Worm (Caenorhabditis elegans) whole organism, L1 larva: ENCODE results near the gene F21G4.1.
A peak's percentile ranks its signal among the peaks of the same experiment; 100 is the strongest.

Source experiments
- aha-1 ChIP-seq: fragments of 150-350 bp; optimal IDR thresholded peaks from 2 replicates; lab custom pipeline; 2014; ENCODE audit warnings: missing biosample characterization, missing genetic modification characterization
- ama-1 ChIP-seq: fragments of 150-350 bp; optimal IDR thresholded peaks from 2 replicates; lab custom pipeline; 2014
- ceh-63 ChIP-seq: fragments of 200-800 bp; sonication (Bioruptor generic); optimal IDR thresholded peaks from 2 replicates; lab custom pipeline; 2018; ENCODE audit warnings: mild to moderate bottlenecking, missing genetic modification characterization, missing compliant biosample characterization
- ceh-8 ChIP-seq: fragments of 200-800 bp; sonication (Bioruptor generic); optimal IDR thresholded peaks from 2 replicates; lab custom pipeline; 2018; ENCODE audit warnings: mild to moderate bottlenecking, missing genetic modification characterization, moderate library complexity, missing compliant biosample characterization
- efl-3 ChIP-seq: fragments of 200-800 bp; sonication (Bioruptor generic); optimal IDR thresholded peaks from 2 replicates; lab custom pipeline; 2018; ENCODE audit warnings: mild to moderate bottlenecking, missing genetic modification characterization, missing compliant biosample characterization
- egl-27 ChIP-seq, 2 experiments: fragments of 150-350 bp in 1 of 2; sonication (generic microtip); optimal IDR thresholded peaks; 3 replicates each; lab custom pipeline; 2017 to 2018; ENCODE audit warnings: missing biosample characterization in 2 of 2, missing genetic modification characterization in 2 of 2, missing genetic modification reagents in 2 of 2
- elt-2 ChIP-seq: sonication (generic microtip); optimal IDR thresholded peaks from 2 replicates; lab custom pipeline; 2016; ENCODE audit warnings: missing genetic modification characterization, mild to moderate bottlenecking, inconsistent platforms, missing compliant biosample characterization, missing genetic modification reagents
- grh-1 ChIP-seq: fragments of 200-800 bp; sonication (Bioruptor generic); IDR thresholded peaks from 2 replicates; pipeline ENCODE4 v1.3.6; 2022; ENCODE audit warnings: missing genetic modification reagents, missing genetic modification characterization, missing compliant biosample characterization
- hpl-2 ChIP-seq: fragments of 150-350 bp; optimal IDR thresholded peaks from 2 replicates; lab custom pipeline; 2014; ENCODE audit warnings: missing biosample characterization, missing genetic modification reagents, missing genetic modification characterization
- lin-14 ChIP-seq: fragments of 200-800 bp; sonication (Bioruptor generic); optimal IDR thresholded peaks from 2 replicates; lab custom pipeline; 2018; ENCODE audit warnings: mild to moderate bottlenecking, missing genetic modification characterization, moderate library complexity, missing compliant biosample characterization
- lin-15B ChIP-seq: fragments of 150-350 bp; sonication (generic microtip); optimal IDR thresholded peaks from 3 replicates; lab custom pipeline; 2014; ENCODE audit warnings: missing biosample characterization, missing genetic modification characterization
- lin-39 ChIP-seq: fragments of 150-350 bp; optimal IDR thresholded peaks from 2 replicates; lab custom pipeline; 2014; ENCODE audit warnings: missing biosample characterization, missing genetic modification reagents, missing genetic modification characterization
- lsy-2 ChIP-seq, 2 experiments: fragments of 150-350 bp; optimal IDR thresholded peaks; 2 replicates each; lab custom pipeline; 2014; ENCODE audit warnings: missing biosample characterization in 2 of 2, missing genetic modification characterization in 2 of 2
- mdl-1 ChIP-seq, 2 experiments: fragments of 150-350 bp; optimal IDR thresholded peaks; 2 replicates each; lab custom pipeline; 2014 to 2017; ENCODE audit warnings: missing biosample characterization in 2 of 2, missing genetic modification characterization in 2 of 2, inconsistent platforms in 1 of 2
- nhr-11 ChIP-seq: fragments of 150-350 bp; optimal IDR thresholded peaks from 2 replicates; lab custom pipeline; 2014; ENCODE audit warnings: missing biosample characterization, missing genetic modification characterization
- nhr-19 ChIP-seq: fragments of 200-800 bp; sonication (Bioruptor generic); conservative IDR thresholded peaks from 2 replicates; pipeline ENCODE4 v1.3.6; 2022; ENCODE audit warnings: missing genetic modification characterization, missing compliant biosample characterization
- nhr-71 ChIP-seq: sonication (generic microtip); optimal IDR thresholded peaks from 2 replicates; lab custom pipeline; 2016; ENCODE audit warnings: mild to moderate bottlenecking, missing genetic modification characterization, moderate library complexity, missing compliant biosample characterization
- nhr-84 ChIP-seq: sonication (generic microtip); optimal IDR thresholded peaks from 2 replicates; lab custom pipeline; 2017; ENCODE audit warnings: missing biosample characterization, missing genetic modification characterization
- rnt-1 ChIP-seq: sonication (generic microtip); optimal IDR thresholded peaks from 2 replicates; lab custom pipeline; 2016; ENCODE audit warnings: mild to moderate bottlenecking, missing genetic modification characterization, moderate library complexity, missing compliant biosample characterization
- sox-4 ChIP-seq: sonication (generic microtip); optimal IDR thresholded peaks from 2 replicates; lab custom pipeline; 2016; ENCODE audit warnings: missing genetic modification characterization, missing compliant biosample characterization
- unc-30 ChIP-seq: sonication (generic microtip); optimal IDR thresholded peaks from 2 replicates; lab custom pipeline; 2017; ENCODE audit warnings: missing biosample characterization, missing genetic modification characterization
- unc-62 ChIP-seq: fragments of 150-350 bp; optimal IDR thresholded peaks from 2 replicates; lab custom pipeline; 2014; ENCODE audit warnings: missing biosample characterization, missing genetic modification reagents, missing genetic modification characterization
- vab-15 ChIP-seq: sonication (generic microtip); optimal IDR thresholded peaks from 2 replicates; lab custom pipeline; 2017; ENCODE audit warnings: missing genotype, mild to moderate bottlenecking, missing genetic modification characterization, missing compliant biosample characterization

F21G4.1 gene

ce11 chrX:9845916-9846315 is 46.2 kb downstream of the F21G4.1 start:
- TF ChIP-seq hpl-2 (GFP tag; lab: Kevin White, UChicago): no peak
- no peak for TF ChIP-seq efl-3
- TF ChIP-seq nhr-19 (GFP tag; lab: Robert Waterston, UW): 0 out of 2 replicates have a peak, but pooled peaks have one; percentile 11
- peak; percentile 30 to 74 for TF ChIP-seq lsy-2 (tag; optimal IDR thresholded peaks at IDR 0.05; lab: Kevin White, UChicago)
- no peak for TF ChIP-seq elt-2 (tag; lab: Kevin White, UChicago)
- no peak for TF ChIP-seq ceh-63 (GFP tag; lab: Kevin White, UChicago)
- TF ChIP-seq sox-4 (tag; lab: Kevin White, UChicago): no peak
- peak; percentile 99 for TF ChIP-seq vab-15 (tag; lab: Kevin White, UChicago)
- TF ChIP-seq nhr-71: peak; percentile 24
- TF ChIP-seq rnt-1: peak; percentile 67
- TF ChIP-seq lin-14 (GFP tag; lab: Kevin White, UChicago): peak; percentile 36

ce11 chrX:9843568-9843967 is 48.6 kb downstream of the F21G4.1 start:
- TF ChIP-seq lin-14 (GFP tag; lab: Kevin White, UChicago) (peak; percentile 7), rnt-1 (peak; percentile 46), ama-1 (lab: Kevin White, UChicago) (no peak), nhr-84 (tag; lab: Kevin White, UChicago) (no peak), vab-15 (tag; lab: Kevin White, UChicago) (no peak)

- TF ChIP-seq efl-3: no peak
- no peak for TF ChIP-seq lin-15B (tag; lab: Kevin White, UChicago)
- no peak for TF ChIP-seq nhr-84 (tag; lab: Kevin White, UChicago)
- no peak for TF ChIP-seq ceh-8 (GFP tag; lab: Kevin White, UChicago)
- TF ChIP-seq nhr-71: peak; percentile 25
- no peak for TF ChIP-seq unc-62
- TF ChIP-seq rnt-1: peak; percentile 81
- TF ChIP-seq ceh-63 (GFP tag; lab: Kevin White, UChicago): no peak
- TF ChIP-seq unc-30 (tag; lab: Kevin White, UChicago): no peak
- TF ChIP-seq lin-14 (GFP tag; lab: Kevin White, UChicago): peak; percentile 45
- TF ChIP-seq, all 84 proteins: peak for 3
These were observed 50.0 kb downstream of the F21G4.1 start for ce11 chrX:9842102-9842501.

DNA sequence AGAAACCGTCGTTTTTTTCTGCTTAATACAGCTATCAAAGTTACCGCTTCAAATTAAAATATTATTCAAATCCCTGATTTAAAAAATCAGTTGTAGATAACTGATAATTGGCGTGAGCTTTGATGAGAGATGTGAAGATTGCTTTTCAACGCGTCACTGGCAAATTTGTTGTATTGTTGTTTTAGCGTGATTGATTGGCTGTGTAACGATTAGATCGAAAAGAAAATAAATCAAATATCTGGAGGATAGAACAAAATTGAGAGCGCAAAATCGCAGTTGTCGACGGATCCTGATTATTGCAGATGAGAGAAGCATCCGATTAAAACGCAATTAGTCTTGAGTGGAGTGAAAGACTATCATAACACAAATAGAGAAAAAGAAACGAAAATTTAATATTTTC is 51.3 kb downstream of the F21G4.1 start:
- no peak for TF ChIP-seq mdl-1 (tag; optimal IDR thresholded peaks at IDR 0.05; lab: Kevin White, UChicago)
- TF ChIP-seq rnt-1: peak; percentile 78
- TF ChIP-seq nhr-84 (tag; lab: Kevin White, UChicago): no peak
- TF ChIP-seq nhr-11 (tag; lab: Kevin White, UChicago): no peak
- peak; percentile 45 for TF ChIP-seq nhr-71
- peak; percentile 35 for TF ChIP-seq lin-14 (GFP tag; lab: Kevin White, UChicago)
- TF ChIP-seq lsy-2 (tag; optimal IDR thresholded peaks at IDR 0.05; lab: Kevin White, UChicago): peak in 1 of 2 experiments; percentile 5
- no peak for TF ChIP-seq aha-1 (tag; lab: Kevin White, UChicago)
- no peak for TF ChIP-seq ceh-63 (GFP tag; lab: Kevin White, UChicago)
- no peak for TF ChIP-seq grh-1 (GFP tag; lab: Robert Waterston, UW)
- TF ChIP-seq egl-27 (tag; optimal IDR thresholded peaks at IDR 0.05; lab: Kevin White, UChicago): no peak
- TF ChIP-seq lin-39 (tag; lab: Kevin White, UChicago): peak; percentile 72
- TF ChIP-seq, all 84 proteins: peak for 5
